Worm (Caenorhabditis elegans) whole organism, early embryonic: Measurements from ENCODE around the gene M176.10.

Source experiments
- F13C5.2 ChIP-seq: sonication (generic microtip); optimal IDR thresholded peaks from 2 replicates; lab custom pipeline; 2017; ENCODE audit warnings: mild to moderate bottlenecking, missing genetic modification characterization, inconsistent platforms, missing compliant biosample characterization
- aly-1 ChIP-seq: sonication (generic microtip); optimal IDR thresholded peaks from 2 replicates; lab custom pipeline; 2016; ENCODE audit warnings: missing genetic modification characterization, missing compliant biosample characterization
- ceh-13 ChIP-seq: fragments of 200-800 bp; sonication (Bioruptor generic); optimal IDR thresholded peaks from 2 replicates; lab custom pipeline; 2018; ENCODE audit warnings: mild to moderate bottlenecking, missing genetic modification characterization, missing compliant biosample characterization
- hmbx-1 ChIP-seq: sonication (generic microtip); optimal IDR thresholded peaks from 2 replicates; lab custom pipeline; 2016; ENCODE audit warnings: mild to moderate bottlenecking, missing genetic modification characterization, missing compliant biosample characterization
- tbx-37 ChIP-seq: fragments of 200-800 bp; sonication (Bioruptor generic); conservative IDR thresholded peaks from 2 replicates; pipeline ENCODE4 v1.3.6; 2022; ENCODE audit warnings: missing genetic modification reagents, missing genetic modification characterization, missing compliant biosample characterization

ce11 chrII:9466095-9466494, 40.1 kb upstream of the M176.10 start, which contains the start of gene chil-22:
- TF ChIP-seq hmbx-1 (no peak), ceh-13 (GFP tag; lab: Kevin White, UChicago) (no peak), tbx-37 (GFP tag; lab: Robert Waterston, UW) (no peak), aly-1 (tag; lab: Kevin White, UChicago) (no peak), F13C5.2 (no peak)
